Fruit fly (Drosophila melanogaster) S2 (cell line): ENCODE results near the gene Nak.

Experiments used
- CG8478 ChIP-seq: fragments of >200 bp; optimal IDR thresholded peaks from 2 replicates; lab custom pipeline; 2018
- CTCF ChIP-seq, 2 experiments: fragments of >200 bp; optimal IDR thresholded peaks; 2 replicates each; lab custom pipeline; 2018

dm6 chr2L:18992196-18992595 lies 23.7 kb upstream of the Nak start, which contains the start of gene CG46465:
- no peak for TF ChIP-seq CG8478
- TF ChIP-seq CTCF (optimal IDR thresholded peaks at IDR 0.05; lab: Kevin White, UChicago): no peak
